Worm (Caenorhabditis elegans) whole organism, early embryonic: ENCODE data around the gene ubc-21.

ENCODE experiments used
- B0310.2 ChIP-seq: sonication (generic microtip); optimal IDR thresholded peaks from 2 replicates; lab custom pipeline; 2016; ENCODE audit warnings: mild to moderate bottlenecking, missing genetic modification characterization, missing compliant biosample characterization
- F13C5.2 ChIP-seq: sonication (generic microtip); optimal IDR thresholded peaks from 2 replicates; lab custom pipeline; 2017; ENCODE audit warnings: mild to moderate bottlenecking, missing genetic modification characterization, inconsistent platforms, missing compliant biosample characterization
- ama-1 ChIP-seq: fragments of 150-350 bp; optimal IDR thresholded peaks from 2 replicates; lab custom pipeline; 2014
- ceh-13 ChIP-seq: fragments of 200-800 bp; sonication (Bioruptor generic); optimal IDR thresholded peaks from 2 replicates; lab custom pipeline; 2018; ENCODE audit warnings: mild to moderate bottlenecking, missing genetic modification characterization, missing compliant biosample characterization
- pes-1 ChIP-seq: fragments of 200-800 bp; sonication (Bioruptor generic); IDR thresholded peaks from 2 replicates; pipeline ENCODE4 v1.3.6; 2022; ENCODE audit warnings: missing genetic modification reagents, missing genetic modification characterization, missing compliant biosample characterization
- tbx-37 ChIP-seq: fragments of 200-800 bp; sonication (Bioruptor generic); conservative IDR thresholded peaks from 2 replicates; pipeline ENCODE4 v1.3.6; 2022; ENCODE audit warnings: missing genetic modification reagents, missing genetic modification characterization, missing compliant biosample characterization

DNA sequence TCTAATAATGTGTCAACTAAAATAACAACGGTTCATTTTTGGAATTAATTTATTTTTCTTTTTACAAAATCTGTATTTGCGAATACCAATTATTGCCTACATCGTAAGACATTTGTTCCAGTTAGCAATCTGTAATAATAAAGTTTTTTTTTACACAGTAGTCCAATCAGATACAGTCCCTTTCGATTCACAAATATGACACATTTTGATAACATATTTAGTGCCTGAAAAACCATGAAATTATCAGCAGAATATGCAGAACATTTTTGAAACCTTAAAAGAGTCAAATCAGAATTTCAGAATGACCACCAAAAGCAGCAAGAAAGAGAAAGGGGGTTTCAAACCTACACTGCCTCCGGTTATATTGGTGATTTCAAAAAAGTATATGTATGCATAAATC lies 9.9 kb downstream of the ubc-21 start, which contains the start of gene C06E2.2:
- TF ChIP-seq ama-1 (lab: Kevin White, UChicago): no peak
- no peak for TF ChIP-seq ceh-13 (GFP tag; lab: Kevin White, UChicago)
- TF ChIP-seq tbx-37 (GFP tag; lab: Robert Waterston, UW): no peak
- no peak for TF ChIP-seq F13C5.2 (tag; lab: Kevin White, UChicago)
- no peak for TF ChIP-seq pes-1
- TF ChIP-seq B0310.2 (tag; lab: Kevin White, UChicago): no peak
